Worm (Caenorhabditis elegans): ENCODE results near the gene cal-4.
A peak's percentile ranks its signal among the peaks of the same experiment; 100 is the strongest.

cal-4 gene

ce11 chrIV:10521106-10521505 is at the start of gene cal-4:
cal-4 (plus strand) TSS chrIV:10521406.
- no peak for TF ChIP-seq pha-4 (tag; optimal IDR thresholded peaks at IDR 0.05)
- TF ChIP-seq drap-1 (GFP tag; optimal IDR thresholded peaks at IDR 0.05): no peak
- no peak for TF ChIP-seq ceh-39 (tag; optimal IDR thresholded peaks at IDR 0.05)
- TF ChIP-seq bed-3 (GFP tag; optimal IDR thresholded peaks at IDR 0.05): no peak
- TF ChIP-seq lin-13 (tag; optimal IDR thresholded peaks at IDR 0.05): no peak
- no peak for TF ChIP-seq lin-32 (GFP tag; optimal IDR thresholded peaks at IDR 0.05)
- no peak for TF ChIP-seq unc-120 (tag; optimal IDR thresholded peaks at IDR 0.05; ENCODE audit: poor library complexity, severe bottlenecking)
- TF ChIP-seq unc-39 (tag; optimal IDR thresholded peaks at IDR 0.05): no peak
- TF ChIP-seq M03D4.4 (tag; optimal IDR thresholded peaks at IDR 0.05): no peak
- TF ChIP-seq ceh-43 (GFP tag; optimal IDR thresholded peaks at IDR 0.05): no peak
- TF ChIP-seq elt-1 (tag; optimal IDR thresholded peaks at IDR 0.05; ENCODE audit: borderline replicate concordance, insufficient read depth): no peak
- TF ChIP-seq nhr-12 (tag; optimal IDR thresholded peaks at IDR 0.05): no peak
- TF ChIP-seq ham-2 (GFP tag; optimal IDR thresholded peaks at IDR 0.05): no peak
- TF ChIP-seq cnd-1 (tag; optimal IDR thresholded peaks at IDR 0.05): no peak
- TF ChIP-seq nhr-2 (tag; optimal IDR thresholded peaks at IDR 0.05): no peak
- no peak for TF ChIP-seq nhr-28 (tag; optimal IDR thresholded peaks at IDR 0.05)
- no peak for TF ChIP-seq mep-1 (tag; optimal IDR thresholded peaks at IDR 0.05)
- no peak for TF ChIP-seq ztf-11 (tag; optimal IDR thresholded peaks at IDR 0.05)
- TF ChIP-seq blmp-1 (tag; optimal IDR thresholded peaks at IDR 0.05): no peak
- no peak for TF ChIP-seq ceh-83 (GFP tag; optimal IDR thresholded peaks at IDR 0.05)

ce11 chrIV:10472478-10472877 is 48.7 kb upstream of the cal-4 start, which contains the start of gene bgnt-1.1:
bgnt-1.1 (plus strand) TSS chrIV:10472778.
- TF ChIP-seq cnd-1 (tag; optimal IDR thresholded peaks at IDR 0.05) (no peak), mep-1 (tag; optimal IDR thresholded peaks at IDR 0.05) (no peak)

ce11 chrIV:10475234-10475633 is 46.0 kb upstream of the cal-4 start:
- TF ChIP-seq M03D4.4 (tag; optimal IDR thresholded peaks at IDR 0.05) (no peak), tbx-8 (GFP tag; optimal IDR thresholded peaks at IDR 0.05) (no peak), flh-1 (GFP tag; optimal IDR thresholded peaks at IDR 0.05) (no peak), nhr-12 (tag; optimal IDR thresholded peaks at IDR 0.05) (no peak), ceh-83 (GFP tag; optimal IDR thresholded peaks at IDR 0.05) (no peak), lin-32 (GFP tag; optimal IDR thresholded peaks at IDR 0.05) (no peak), ceh-43 (GFP tag; optimal IDR thresholded peaks at IDR 0.05) (no peak), lin-13 (tag; optimal IDR thresholded peaks at IDR 0.05) (no peak), snpc-4 (tag; optimal IDR thresholded peaks at IDR 0.05) (no peak)

ce11 chrIV:10481695-10482094 is 39.5 kb upstream of the cal-4 start, which contains the start of gene egl-21:
egl-21 (minus strand) TSS chrIV:10481844.
- TF ChIP-seq ces-1 (GFP tag; optimal IDR thresholded peaks at IDR 0.05): peak; percentile 88
- TF ChIP-seq sem-2 (GFP tag; optimal IDR thresholded peaks at IDR 0.05): no peak
- peak; percentile 21 for TF ChIP-seq sptf-1 (tag; optimal IDR thresholded peaks at IDR 0.05)

- TF ChIP-seq pha-4 (tag; optimal IDR thresholded peaks at IDR 0.05) (no peak), ces-1 (GFP tag; optimal IDR thresholded peaks at IDR 0.05) (no peak), cnd-1 (tag; optimal IDR thresholded peaks at IDR 0.05) (no peak), flh-1 (GFP tag; optimal IDR thresholded peaks at IDR 0.05) (no peak), M03D4.4 (tag; optimal IDR thresholded peaks at IDR 0.05) (no peak), mls-2 (tag; optimal IDR thresholded peaks at IDR 0.05) (no peak), ztf-11 (tag; optimal IDR thresholded peaks at IDR 0.05) (no peak), unc-120 (tag; optimal IDR thresholded peaks at IDR 0.05; ENCODE audit: poor library complexity, severe bottlenecking) (no peak), unc-62 (GFP tag; optimal IDR thresholded peaks at IDR 0.05) (no peak), nhr-237 (tag; optimal IDR thresholded peaks at IDR 0.05) (no peak), ceh-43 (GFP tag; optimal IDR thresholded peaks at IDR 0.05) (no peak), ceh-39 (tag; optimal IDR thresholded peaks at IDR 0.05) (no peak), nhr-2 (tag; optimal IDR thresholded peaks at IDR 0.05) (no peak), nhr-12 (tag; optimal IDR thresholded peaks at IDR 0.05) (no peak), unc-39 (tag; optimal IDR thresholded peaks at IDR 0.05) (no peak), tbx-8 (GFP tag; optimal IDR thresholded peaks at IDR 0.05) (no peak), mep-1 (tag; optimal IDR thresholded peaks at IDR 0.05) (no peak), nhr-76 (tag; optimal IDR thresholded peaks at IDR 0.05) (no peak), blmp-1 (tag; optimal IDR thresholded peaks at IDR 0.05) (no peak), snpc-4 (tag; optimal IDR thresholded peaks at IDR 0.05) (no peak)
These were observed 38.6 kb upstream of the cal-4 start for ce11 chrIV:10482585-10482984.

Data from whole organism, mixed stage, embryonic.